Fruit fly (Drosophila melanogaster): ENCODE measurements around the gene myo.

DNA sequence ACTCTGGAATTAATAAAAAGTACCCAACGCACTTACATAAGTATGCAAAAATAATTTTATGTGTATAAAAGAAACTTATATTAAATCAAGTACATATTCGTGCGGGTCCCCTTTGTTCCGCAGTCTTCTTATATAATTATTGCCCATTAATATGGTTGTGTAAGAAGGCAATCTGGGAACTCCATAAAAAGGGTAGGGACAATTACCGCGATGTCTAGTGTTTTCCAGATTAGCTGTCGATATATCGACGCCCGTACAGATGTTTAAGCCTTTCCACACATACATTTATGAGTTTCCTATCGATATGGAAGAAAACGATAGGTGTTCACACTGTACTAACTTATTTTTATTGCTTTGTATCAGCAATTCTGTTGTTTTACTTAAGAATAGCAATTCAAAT lies 783 bp upstream of the myo start:
- TF ChIP-seq CG6813 (GFP tag; optimal IDR thresholded peaks at IDR 0.05) (no peak), Dfd (GFP tag; optimal IDR thresholded peaks at IDR 0.05) (no peak)
